In genomic region chr2L:12120000-12120399, dm6 we compare ENCODE assay signal across 3 fruit fly cellular contexts.
A peak's percentile ranks its signal among the peaks of the same experiment; 100 is the strongest.
TF ChIP-seq lines count a peak whose summit lies in the region.

No protein-coding gene starts in this region.

- TF ChIP-seq CTCF in whole organism, embryonic (GFP tag; optimal IDR thresholded peaks at IDR 0.05; lab: Kevin White, UChicago), result no peak

TF ChIP-seq in whole organism, embryonic, 481 proteins besides CTCF, POLR2A, EP300 and RAD21:
- TF ChIP-seq lola (GFP tag; optimal IDR thresholded peaks at IDR 0.05; lab: Kevin White, UChicago) (peak in 1 of 3 experiments; percentile 17), CG11504 (tag; optimal IDR thresholded peaks at IDR 0.05; lab: Kevin White, UChicago) (peak; percentile 49), nmo (GFP tag; optimal IDR thresholded peaks at IDR 0.05; lab: Kevin White, UChicago) (peak; percentile 6), CG17361 (GFP tag; IDR thresholded peaks at IDR 0.05; lab: Robert Waterston, UW) (0 out of 3 replicates have a peak, but pooled peaks have one; percentile 42), CG5180 (GFP tag; optimal IDR thresholded peaks at IDR 0.05; lab: Kevin White, UChicago) (peak; percentile 79), tio (GFP tag; optimal IDR thresholded peaks at IDR 0.05; lab: Kevin White, UChicago) (no peak), sens (GFP tag; lab: Kevin White, UChicago) (peak; percentile 85), p53 (GFP tag; optimal IDR thresholded peaks at IDR 0.05; lab: Kevin White, UChicago) (no peak), ind (GFP tag; optimal IDR thresholded peaks at IDR 0.05; lab: Kevin White, UChicago) (no peak), CG4424 (GFP tag; optimal IDR thresholded peaks at IDR 0.05; lab: Kevin White, UChicago) (peak; percentile 7)

TF ChIP-seq in whole organism, prepupa, 60 proteins besides CTCF, POLR2A, EP300 and RAD21 (continues in another document):
- TF ChIP-seq topi (GFP tag; optimal IDR thresholded peaks at IDR 0.05; lab: Kevin White, UChicago) (no peak), Hr38 (GFP tag; optimal IDR thresholded peaks at IDR 0.05; lab: Kevin White, UChicago) (no peak), Ets96B (tag; optimal IDR thresholded peaks at IDR 0.05; lab: Kevin White, UChicago) (no peak), CG11762 (GFP tag; optimal IDR thresholded peaks at IDR 0.05; lab: Kevin White, UChicago; ENCODE audit: insufficient read depth) (no peak), fd59A (GFP tag; optimal IDR thresholded peaks at IDR 0.05; lab: Kevin White, UChicago) (no peak), dsx (GFP tag; optimal IDR thresholded peaks at IDR 0.05; lab: Kevin White, UChicago; ENCODE audit: poor library complexity, severe bottlenecking) (no peak), CG10631 (GFP tag; optimal IDR thresholded peaks at IDR 0.05; lab: Kevin White, UChicago) (peak; percentile 21), Met (GFP tag; optimal IDR thresholded peaks at IDR 0.05; lab: Kevin White, UChicago) (peak; percentile 26), CG11294 (GFP tag; IDR thresholded peaks at IDR 0.05; lab: Robert Waterston, UW) (no peak), vri (GFP tag; optimal IDR thresholded peaks at IDR 0.05; lab: Kevin White, UChicago) (no peak), CG1621 (tag; optimal IDR thresholded peaks at IDR 0.05; lab: Kevin White, UChicago) (no peak), CG34406 (GFP tag; optimal IDR thresholded peaks at IDR 0.05; lab: Kevin White, UChicago) (no peak), CG11902 (GFP tag; optimal IDR thresholded peaks at IDR 0.05; lab: Kevin White, UChicago) (no peak), CG7368 (GFP tag; optimal IDR thresholded peaks at IDR 0.05; lab: Kevin White, UChicago) (no peak), Sox14 (GFP tag; optimal IDR thresholded peaks at IDR 0.05; lab: Kevin White, UChicago) (peak; percentile 7), net (GFP tag; optimal IDR thresholded peaks at IDR 0.05; lab: Kevin White, UChicago) (no peak), Ets21C (GFP tag; optimal IDR thresholded peaks at IDR 0.05; lab: Kevin White, UChicago) (no peak), Sox15 (GFP tag; optimal IDR thresholded peaks at IDR 0.05; lab: Kevin White, UChicago) (no peak), Hr4 (GFP tag; optimal IDR thresholded peaks at IDR 0.05; lab: Kevin White, UChicago) (peak; percentile 34), CG3919 (GFP tag; optimal IDR thresholded peaks at IDR 0.05; lab: Kevin White, UChicago) (no peak), CG6276 (GFP tag; optimal IDR thresholded peaks at IDR 0.05; lab: Kevin White, UChicago) (no peak), CG32006 (GFP tag; optimal IDR thresholded peaks at IDR 0.05; lab: Kevin White, UChicago) (peak; percentile 44), CG16779 (tag; optimal IDR thresholded peaks at IDR 0.05; lab: Kevin White, UChicago) (no peak), CG6854 (GFP tag; optimal IDR thresholded peaks at IDR 0.05; lab: Kevin White, UChicago) (no peak), svp (GFP tag; lab: Kevin White, UChicago) (peak; percentile 49), fkh (GFP tag; optimal IDR thresholded peaks at IDR 0.05; lab: Kevin White, UChicago) (no peak), ss (GFP tag; optimal IDR thresholded peaks at IDR 0.05; lab: Kevin White, UChicago) (no peak), Blimp-1 (GFP tag; optimal IDR thresholded peaks at IDR 0.05; lab: Kevin White, UChicago) (no peak), Eip93F (GFP tag; optimal IDR thresholded peaks at IDR 0.05; lab: Kevin White, UChicago) (no peak), CG10669 (GFP tag; optimal IDR thresholded peaks at IDR 0.05; lab: Kevin White, UChicago) (no peak), CG6792 (GFP tag; optimal IDR thresholded peaks at IDR 0.05; lab: Kevin White, UChicago) (no peak), CG3032 (tag; optimal IDR thresholded peaks at IDR 0.05; lab: Kevin White, UChicago) (no peak), fd85E (GFP tag; optimal IDR thresholded peaks at IDR 0.05; lab: Kevin White, UChicago) (no peak), spab (GFP tag; optimal IDR thresholded peaks at IDR 0.05; lab: Kevin White, UChicago) (peak; percentile 16), Hr39 (GFP tag; optimal IDR thresholded peaks at IDR 0.05; lab: Kevin White, UChicago) (no peak), OdsH (GFP tag; optimal IDR thresholded peaks at IDR 0.05; lab: Kevin White, UChicago) (peak; percentile 5), CG8632 (GFP tag; optimal IDR thresholded peaks at IDR 0.05; lab: Kevin White, UChicago) (no peak), Smox (GFP tag; optimal IDR thresholded peaks at IDR 0.05; lab: Kevin White, UChicago) (peak; percentile 1), cyc (GFP tag; optimal IDR thresholded peaks at IDR 0.05; lab: Kevin White, UChicago) (no peak), salr (GFP tag; optimal IDR thresholded peaks at IDR 0.05; lab: Kevin White, UChicago) (peak in 1 of 2 experiments; percentile 49), acj6 (GFP tag; optimal IDR thresholded peaks at IDR 0.05; lab: Kevin White, UChicago) (no peak), Eip78C (GFP tag; lab: Kevin White, UChicago) (peak; percentile 59), achi (GFP tag; optimal IDR thresholded peaks at IDR 0.05; lab: Kevin White, UChicago) (peak; percentile 6)

TF ChIP-seq in whole organism, pupa, 21 proteins besides CTCF, POLR2A, EP300 and RAD21:
- TF ChIP-seq Snoo (tag; optimal IDR thresholded peaks at IDR 0.05; lab: Kevin White, UChicago) (no peak), Pif1B (GFP tag; optimal IDR thresholded peaks at IDR 0.05; lab: Kevin White, UChicago) (no peak), CG8301 (tag; optimal IDR thresholded peaks at IDR 0.05; lab: Kevin White, UChicago) (peak; percentile 36), CG13204 (GFP tag; optimal IDR thresholded peaks at IDR 0.05; lab: Kevin White, UChicago) (no peak), CG12605 (GFP tag; IDR thresholded peaks at IDR 0.05; lab: Robert Waterston, UW) (no peak), rn (GFP tag; IDR thresholded peaks at IDR 0.05; lab: Robert Waterston, UW) (no peak), CG14655 (GFP tag; optimal IDR thresholded peaks at IDR 0.05; lab: Kevin White, UChicago) (peak; percentile 69), CG9948 (tag; optimal IDR thresholded peaks at IDR 0.05; lab: Kevin White, UChicago) (peak; percentile 24), CG10348 (GFP tag; IDR thresholded peaks at IDR 0.05; lab: Robert Waterston, UW) (no peak), CG8159 (tag; optimal IDR thresholded peaks at IDR 0.05; lab: Kevin White, UChicago) (peak; percentile 37), CG17806 (tag; optimal IDR thresholded peaks at IDR 0.05; lab: Kevin White, UChicago) (no peak), fd96Ca (GFP tag; IDR thresholded peaks at IDR 0.05; lab: Robert Waterston, UW) (no peak), CG34367 (tag; optimal IDR thresholded peaks at IDR 0.05; lab: Kevin White, UChicago) (no peak), gl (tag; optimal IDR thresholded peaks at IDR 0.05; lab: Kevin White, UChicago) (no peak), Pif1A (GFP tag; optimal IDR thresholded peaks at IDR 0.05; lab: Kevin White, UChicago) (no peak), CG4496 (GFP tag; IDR thresholded peaks at IDR 0.05; lab: Robert Waterston, UW) (no peak), D1 (tag; optimal IDR thresholded peaks at IDR 0.05; lab: Kevin White, UChicago) (no peak), Ets98B (GFP tag; IDR thresholded peaks at IDR 0.05; lab: Robert Waterston, UW) (no peak), EcR (GFP tag; optimal IDR thresholded peaks at IDR 0.05; lab: Kevin White, UChicago) (no peak), CG15710 (tag; optimal IDR thresholded peaks at IDR 0.05; lab: Kevin White, UChicago) (no peak), CG32121 (GFP tag; IDR thresholded peaks at IDR 0.05; lab: Robert Waterston, UW) (no peak)
TF ChIP-seq in whole organism, pupa: peak in this region for 4.
